Fruit fly (Drosophila melanogaster) S2 (cell line): ENCODE measurements around the gene Trf4-1.

ENCODE experiments used
- CG8478 ChIP-seq: fragments of >200 bp; optimal IDR thresholded peaks from 2 replicates; lab custom pipeline; 2018
- CTCF ChIP-seq, 2 experiments: fragments of >200 bp; optimal IDR thresholded peaks; 2 replicates each; lab custom pipeline; 2018

DNA sequence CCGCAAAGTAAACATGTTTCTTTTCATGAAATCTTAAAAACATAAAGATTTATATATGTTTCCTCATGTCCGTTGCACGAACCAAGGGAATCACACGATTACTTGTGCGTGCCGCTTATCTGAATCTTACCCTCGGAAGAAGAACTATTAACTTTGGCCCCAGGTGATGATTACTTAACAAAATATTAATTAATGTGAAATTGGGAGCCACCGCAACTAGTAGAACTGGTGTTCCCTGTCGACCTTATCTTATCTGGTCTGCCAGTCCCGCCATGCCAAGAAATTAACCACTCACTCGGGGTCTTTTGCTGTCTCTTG lies 33.0 kb downstream of the Trf4-1 start:
- no peak for TF ChIP-seq CTCF (optimal IDR thresholded peaks at IDR 0.05; lab: Kevin White, UChicago)
- no peak for TF ChIP-seq CG8478
